Worm (Caenorhabditis elegans): Measurements from ENCODE around the gene sul-2.

ce11 chrV:8178279-8178678, 20.7 kb downstream of the sul-2 start:
- TF ChIP-seq nhr-12 (tag; optimal IDR thresholded peaks at IDR 0.05) (no peak), mdl-1 (tag; optimal IDR thresholded peaks at IDR 0.05) (no peak), lin-13 (GFP tag; optimal IDR thresholded peaks at IDR 0.05) (no peak), lir-3 (tag; optimal IDR thresholded peaks at IDR 0.05; ENCODE audit: poor library complexity) (no peak), pax-3 (tag; optimal IDR thresholded peaks at IDR 0.05) (no peak), nhr-76 (tag; optimal IDR thresholded peaks at IDR 0.05) (no peak)

Measured in whole organism, L1 larva.